Worm (Caenorhabditis elegans) whole organism, L4/young adult: ENCODE data around the gene tax-4.

Experiments
- W03F9.2 ChIP-seq: fragments of 150-350 bp; optimal IDR thresholded peaks from 2 replicates; lab custom pipeline; 2014; ENCODE audit warnings: missing biosample characterization, missing genetic modification characterization
- dao-5 ChIP-seq: sonication (generic microtip); optimal IDR thresholded peaks from 2 replicates; lab custom pipeline; 2016; ENCODE audit warnings: missing genotype, missing genetic modification characterization, moderate library complexity, missing compliant biosample characterization
- him-1 ChIP-seq: sonication (generic microtip); optimal IDR thresholded peaks from 2 replicates; lab custom pipeline; 2016; ENCODE audit warnings: missing genotype, missing genetic modification reagents, missing genetic modification characterization, missing compliant biosample characterization

ce11 chrIII:9143911-9144310 is 37.4 kb upstream of the tax-4 start, which contains the start of gene ZK512.11:
- no peak for TF ChIP-seq him-1
- no peak for TF ChIP-seq dao-5 (tag; lab: Kevin White, UChicago)
- no peak for TF ChIP-seq W03F9.2
